Fruit fly (Drosophila melanogaster) whole organism, embryonic: Measurements from ENCODE around the gene CG42866.

Experiments used
- CG1529 ChIP-seq: fragments of 200-800 bp; sonication (Bioruptor generic); optimal IDR thresholded peaks from 3 replicates; lab custom pipeline; 2018; ENCODE audit warnings: missing biosample characterization, missing genetic modification characterization
- salm ChIP-seq: fragments of 200-800 bp; sonication (Bioruptor generic); optimal IDR thresholded peaks from 2 replicates; lab custom pipeline; 2018; ENCODE audit warnings: missing biosample characterization, mild to moderate bottlenecking, missing genetic modification characterization

- TF ChIP-seq CG1529 (GFP tag; lab: Kevin White, UChicago), result no peak
- TF ChIP-seq salm, result no peak
Measured at dm6 chr2L:19943112-19943511, 18.4 kb downstream of the CG42866 start.
